Worm (Caenorhabditis elegans): ENCODE results near the gene mrp-6.
A peak's percentile ranks its signal among the peaks of the same experiment; 100 is the strongest.

Gene mrp-6

ce11 chrX:4138413-4139193 lies 48.0 kb downstream of the mrp-6 start (continued):
- TF ChIP-seq zip-2 (tag; optimal IDR thresholded peaks at IDR 0.05) (no peak), ceh-62 (tag; optimal IDR thresholded peaks at IDR 0.05) (no peak), nhr-237 (tag; optimal IDR thresholded peaks at IDR 0.05) (no peak), ama-1 (optimal IDR thresholded peaks at IDR 0.05) (no peak), nhr-28 (tag; optimal IDR thresholded peaks at IDR 0.05) (peak; percentile 17), daf-16 (GFP tag; optimal IDR thresholded peaks at IDR 0.05) (no peak), daf-16 (tag; optimal IDR thresholded peaks at IDR 0.05) (peak; percentile 22), spr-3 (GFP tag; optimal IDR thresholded peaks at IDR 0.05) (no peak), T20F7.1 (GFP tag; optimal IDR thresholded peaks at IDR 0.05) (no peak), hlh-11 (tag; optimal IDR thresholded peaks at IDR 0.05) (peak; percentile 53), unc-62 (GFP tag; optimal IDR thresholded peaks at IDR 0.05 in 1 of 2) (peak in 1 of 2 experiments; percentile 71), unc-62 (tag; optimal IDR thresholded peaks at IDR 0.05) (no peak), ztf-7 (tag; optimal IDR thresholded peaks at IDR 0.05) (no peak), ceh-82 (tag; optimal IDR thresholded peaks at IDR 0.05) (no peak), nhr-42 (GFP tag; IDR thresholded peaks at IDR 0.05) (no peak), lsy-2 (tag; optimal IDR thresholded peaks at IDR 0.05) (no peak)

ce11 chrX:4137452-4138164 lies 48.9 kb downstream of the mrp-6 start:
- TF ChIP-seq Y48G9A.11 (GFP tag; IDR thresholded peaks at IDR 0.05) = no peak
- 0 out of 2 replicates have a peak, but pooled peaks have one; percentile 9 for TF ChIP-seq lin-1 (GFP tag; IDR thresholded peaks at IDR 0.05)
- TF ChIP-seq nhr-48 (tag; optimal IDR thresholded peaks at IDR 0.05) = peak; percentile 55
- TF ChIP-seq Y105C5A.15 (GFP tag; IDR thresholded peaks at IDR 0.05) = no peak
- peak in 1 of 2 experiments; percentile 56 for TF ChIP-seq hif-1 (tag; optimal IDR thresholded peaks at IDR 0.05)
- TF ChIP-seq zfp-3 (GFP tag; conservative IDR thresholded peaks at IDR 0.05) = no peak
- no peak for TF ChIP-seq Y5F2A.4 (GFP tag; optimal IDR thresholded peaks at IDR 0.05)
- no peak for TF ChIP-seq lin-29 (GFP tag; IDR thresholded peaks at IDR 0.05)
- no peak for TF ChIP-seq ZK546.5 (tag; optimal IDR thresholded peaks at IDR 0.05)
- no peak for TF ChIP-seq nhr-10 (tag; optimal IDR thresholded peaks at IDR 0.05)
- peak; percentile 45 for TF ChIP-seq dmd-6 (GFP tag; IDR thresholded peaks at IDR 0.05)
- no peak for TF ChIP-seq set-16 (GFP tag; IDR thresholded peaks at IDR 0.05)
- TF ChIP-seq unc-62 (GFP tag; optimal IDR thresholded peaks at IDR 0.05 in 1 of 2) = no peak
- no peak for TF ChIP-seq unc-62 (tag; optimal IDR thresholded peaks at IDR 0.05)
- TF ChIP-seq ZK337.2 (GFP tag; IDR thresholded peaks at IDR 0.05) = no peak
- peak; percentile 53 for TF ChIP-seq rbr-2 (tag; optimal IDR thresholded peaks at IDR 0.05)
- no peak for TF ChIP-seq daf-12 (tag; optimal IDR thresholded peaks at IDR 0.05)
- TF ChIP-seq daf-16 (GFP tag; optimal IDR thresholded peaks at IDR 0.05) = peak in 1 of 2 experiments; percentile 9
- TF ChIP-seq daf-16 (tag; optimal IDR thresholded peaks at IDR 0.05) = peak; percentile 51
- peak; percentile 40; the same call in 1 of the 2 replicates for TF ChIP-seq lin-38 (GFP tag; IDR thresholded peaks at IDR 0.05)
- peak; percentile 22; the same call in 1 of the 2 replicates for TF ChIP-seq T26A8.4 (GFP tag; IDR thresholded peaks at IDR 0.05)
- TF ChIP-seq F10B5.3 (tag; optimal IDR thresholded peaks at IDR 0.05) = no peak
- TF ChIP-seq F37D6.2 (tag; optimal IDR thresholded peaks at IDR 0.05) = no peak
- TF ChIP-seq dmd-9 (GFP tag; IDR thresholded peaks at IDR 0.05) = no peak
- no peak for TF ChIP-seq F49E8.2 (tag; optimal IDR thresholded peaks at IDR 0.05; ENCODE audit: borderline replicate concordance)
- no peak for TF ChIP-seq ceh-82 (tag; optimal IDR thresholded peaks at IDR 0.05)
- TF ChIP-seq mxl-3 (GFP tag; optimal IDR thresholded peaks at IDR 0.05) = peak; percentile 12
- TF ChIP-seq ztf-11 (tag; optimal IDR thresholded peaks at IDR 0.05) = no peak
- peak; percentile 9 for TF ChIP-seq hlh-30 (tag; optimal IDR thresholded peaks at IDR 0.05; ENCODE audit: insufficient read depth)
- no peak for TF ChIP-seq zag-1 (tag; optimal IDR thresholded peaks at IDR 0.05)
- TF ChIP-seq daf-8 (GFP tag; IDR thresholded peaks at IDR 0.05) = no peak
- TF ChIP-seq fkh-10 (GFP tag; optimal IDR thresholded peaks at IDR 0.05) = no peak
- no peak for TF ChIP-seq T20F7.1 (GFP tag; optimal IDR thresholded peaks at IDR 0.05)
- no peak for TF ChIP-seq F44E2.7 (GFP tag; IDR thresholded peaks at IDR 0.05)
- TF ChIP-seq nhr-77 (tag; optimal IDR thresholded peaks at IDR 0.05) = peak; percentile 49
- TF ChIP-seq mes-2 (tag; optimal IDR thresholded peaks at IDR 0.05; ENCODE audit: poor library complexity, severe bottlenecking) = peak; percentile 33
- no peak for TF ChIP-seq dpl-1 (GFP tag; optimal IDR thresholded peaks at IDR 0.05)
- peak; percentile 53 for TF ChIP-seq mep-1 (tag; optimal IDR thresholded peaks at IDR 0.05)

Data from whole organism, L4 larva.